Fruit fly (Drosophila melanogaster): Measurements from ENCODE around the gene emei.
A peak's percentile ranks its signal among the peaks of the same experiment; 100 is the strongest.

DNA sequence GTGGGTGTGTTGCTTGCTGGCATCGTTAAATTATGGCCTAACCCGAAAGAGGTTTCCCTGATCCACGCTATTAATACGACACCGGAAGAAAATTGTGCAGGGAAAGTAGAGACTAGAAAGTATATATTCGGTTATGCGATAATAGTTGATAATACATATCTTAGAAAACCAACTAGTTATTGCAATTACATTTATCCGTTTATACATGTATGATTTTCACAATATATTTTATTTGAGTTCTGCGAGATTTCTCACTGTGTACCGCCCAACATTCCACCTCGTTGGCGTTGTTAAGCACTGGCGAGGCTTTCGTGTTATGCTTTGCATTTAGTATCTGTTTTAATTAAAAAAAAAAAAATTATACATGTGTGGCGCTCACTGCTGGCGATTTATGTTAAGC, 45.9 kb downstream of the emei start:
- TF ChIP-seq CG6854 (GFP tag; optimal IDR thresholded peaks at IDR 0.05) (no peak), CG3032 (tag; optimal IDR thresholded peaks at IDR 0.05) (peak; percentile 5), pdm3 (GFP tag; optimal IDR thresholded peaks at IDR 0.05) (peak; percentile 62), CG6792 (GFP tag; optimal IDR thresholded peaks at IDR 0.05) (no peak), CG3919 (GFP tag; optimal IDR thresholded peaks at IDR 0.05) (peak; percentile 41), Gug (GFP tag; IDR thresholded peaks at IDR 0.05) (peak; percentile 69; the same call in 1 of the 2 replicates), CG9139 (GFP tag; optimal IDR thresholded peaks at IDR 0.05) (no peak), Hr39 (GFP tag; optimal IDR thresholded peaks at IDR 0.05) (peak; percentile 37)

All from whole organism, prepupa.